1 fruit fly cellular context compared by ENCODE assay signal in the genomic region with DNA sequence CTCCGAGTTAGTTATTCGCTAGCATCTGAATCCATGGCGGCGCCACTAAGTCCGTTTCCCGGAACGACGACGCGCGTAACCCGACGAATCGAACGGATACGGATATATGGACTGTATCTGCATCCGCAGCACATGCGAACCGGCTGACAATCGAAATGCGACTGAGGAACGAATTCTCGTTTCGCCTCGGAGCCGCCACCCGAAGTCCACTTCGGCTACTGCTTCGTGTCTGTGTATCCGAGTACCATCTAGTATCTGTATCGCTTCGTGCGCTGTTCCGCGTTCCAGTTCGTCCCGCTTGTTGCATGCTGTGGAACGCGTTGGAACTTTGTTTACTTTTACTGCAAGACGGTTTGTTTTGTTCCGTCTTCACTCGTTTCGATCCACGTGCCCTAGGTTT.
TF ChIP-seq lines count a peak whose summit lies in the region.

A gene (minus strand): TSS at position 167 of the 400 bp plus-strand sequence.

TF ChIP-seq in whole organism, embryonic, 481 proteins besides CTCF, POLR2A, EP300 and RAD21 (continued from another document and continues in another):
- TF ChIP-seq hbn (GFP tag; IDR thresholded peaks at IDR 0.05; lab: Robert Waterston, UW; ENCODE audit: partially characterized antibody) = peak; percentile 45; the same call in 1 of the 2 replicates
- TF ChIP-seq tx (GFP tag; optimal IDR thresholded peaks at IDR 0.05; lab: Kevin White, UChicago) = no peak
- peak; percentile 37; the same call in 1 of the 2 replicates for TF ChIP-seq CG11247 (GFP tag; IDR thresholded peaks at IDR 0.05; lab: Robert Waterston, UW)
- peak; percentile 60; the same call in 1 of the 3 replicates for TF ChIP-seq mld (GFP tag; IDR thresholded peaks at IDR 0.05; lab: Robert Waterston, UW; ENCODE audit: partially characterized antibody)
- TF ChIP-seq grn (GFP tag; optimal IDR thresholded peaks at IDR 0.05; lab: Kevin White, UChicago) = peak; percentile 65
- peak; percentile 45 for TF ChIP-seq CG13296 (GFP tag; optimal IDR thresholded peaks at IDR 0.05; lab: Kevin White, UChicago)
- TF ChIP-seq MESR4 (GFP tag; optimal IDR thresholded peaks at IDR 0.05; lab: Kevin White, UChicago) = peak; percentile 20
- TF ChIP-seq Drgx (GFP tag; IDR thresholded peaks at IDR 0.05; lab: Robert Waterston, UW) = peak; percentile 63
- TF ChIP-seq CG34422 (GFP tag; IDR thresholded peaks at IDR 0.05; lab: Robert Waterston, UW) = peak; percentile 85; the same call in 2 of the 3 replicates
- no peak for TF ChIP-seq sisA (GFP tag; IDR thresholded peaks at IDR 0.05; lab: Robert Waterston, UW)
- peak; percentile 7 for TF ChIP-seq Dad (GFP tag; optimal IDR thresholded peaks at IDR 0.05; lab: Kevin White, UChicago)
- peak; percentile 60 for TF ChIP-seq NfI (GFP tag; optimal IDR thresholded peaks at IDR 0.05; lab: Kevin White, UChicago)
- TF ChIP-seq ftz-f1 (GFP tag; optimal IDR thresholded peaks at IDR 0.05; lab: Kevin White, UChicago) = peak; percentile 15
- peak; percentile 69 for TF ChIP-seq nom (GFP tag; optimal IDR thresholded peaks at IDR 0.05; lab: Kevin White, UChicago)
- TF ChIP-seq chinmo (GFP tag; IDR thresholded peaks at IDR 0.05; lab: Robert Waterston, UW; ENCODE audit: partially characterized antibody) = peak; percentile 98
- peak; percentile 74; the same call in 1 of the 2 replicates for TF ChIP-seq CG42726 (GFP tag; IDR thresholded peaks at IDR 0.05; lab: Robert Waterston, UW; ENCODE audit: partially characterized antibody)
- peak; percentile 70 for TF ChIP-seq CG6791 (GFP tag; IDR thresholded peaks at IDR 0.05; lab: Robert Waterston, UW; ENCODE audit: partially characterized antibody)
- TF ChIP-seq CG7987 (GFP tag; optimal IDR thresholded peaks at IDR 0.05; lab: Kevin White, UChicago) = peak; percentile 67
- peak; percentile 12 for TF ChIP-seq Bteb2 (GFP tag; optimal IDR thresholded peaks at IDR 0.05; lab: Kevin White, UChicago)
- peak; percentile 26 for TF ChIP-seq Antp (GFP tag; optimal IDR thresholded peaks at IDR 0.05; lab: Kevin White, UChicago)
- TF ChIP-seq CG5180 (GFP tag; optimal IDR thresholded peaks at IDR 0.05; lab: Kevin White, UChicago) = peak; percentile 93
- TF ChIP-seq wdn (GFP tag; IDR thresholded peaks at IDR 0.05; lab: Robert Waterston, UW) = no peak
- TF ChIP-seq Sry-δ (GFP tag; optimal IDR thresholded peaks at IDR 0.05; lab: Kevin White, UChicago) = peak; percentile 25
- no peak for TF ChIP-seq Doc3 (GFP tag; IDR thresholded peaks at IDR 0.05; lab: Robert Waterston, UW; ENCODE audit: partially characterized antibody)
- TF ChIP-seq CG7839 (tag; optimal IDR thresholded peaks at IDR 0.05; lab: Kevin White, UChicago) = peak; percentile 46
- TF ChIP-seq GATAe (GFP tag; conservative IDR thresholded peaks at IDR 0.05; lab: Robert Waterston, UW) = peak; percentile 60; the same call in 1 of the 2 replicates
- peak; percentile 53 for TF ChIP-seq CG3407 (GFP tag; optimal IDR thresholded peaks at IDR 0.05; lab: Kevin White, UChicago)
- TF ChIP-seq CG10431 (GFP tag; optimal IDR thresholded peaks at IDR 0.05; lab: Kevin White, UChicago) = no peak
- no peak for TF ChIP-seq CG7372 (GFP tag; IDR thresholded peaks at IDR 0.05; lab: Robert Waterston, UW)
- TF ChIP-seq CG6272 (GFP tag; IDR thresholded peaks at IDR 0.05; lab: Robert Waterston, UW) = peak; percentile 29; the same call in 1 of the 2 replicates
- TF ChIP-seq ac (GFP tag; optimal IDR thresholded peaks at IDR 0.05; lab: Kevin White, UChicago) = peak; percentile 44
- TF ChIP-seq CG4328 (GFP tag; optimal IDR thresholded peaks at IDR 0.05; lab: Kevin White, UChicago) = no peak
- peak; percentile 68 for TF ChIP-seq Nf-YA (GFP tag; IDR thresholded peaks at IDR 0.05; lab: Robert Waterston, UW)
- peak; percentile 51 for TF ChIP-seq CG15269 (tag; optimal IDR thresholded peaks at IDR 0.05; lab: Kevin White, UChicago)
- peak; percentile 67 for TF ChIP-seq CG11398 (GFP tag; optimal IDR thresholded peaks at IDR 0.05; lab: Kevin White, UChicago)
- TF ChIP-seq CG2875 (GFP tag; optimal IDR thresholded peaks at IDR 0.05; lab: Kevin White, UChicago) = peak; percentile 68
- TF ChIP-seq CG7357 (GFP tag; IDR thresholded peaks at IDR 0.05; lab: Robert Waterston, UW) = no peak
- TF ChIP-seq schlank (tag; optimal IDR thresholded peaks at IDR 0.05; lab: Kevin White, UChicago) = peak; percentile 41
- peak; percentile 43 for TF ChIP-seq CG15601 (tag; optimal IDR thresholded peaks at IDR 0.05; lab: Kevin White, UChicago)
- no peak for TF ChIP-seq CG17912 (GFP tag; optimal IDR thresholded peaks at IDR 0.05; lab: Kevin White, UChicago)
- TF ChIP-seq ind (GFP tag; optimal IDR thresholded peaks at IDR 0.05; lab: Kevin White, UChicago) = no peak
- TF ChIP-seq CG16813 (GFP tag; IDR thresholded peaks at IDR 0.05; lab: Robert Waterston, UW; ENCODE audit: partially characterized antibody) = peak; percentile 39; the same call in 1 of the 3 replicates
- TF ChIP-seq CHES-1-like (GFP tag; optimal IDR thresholded peaks at IDR 0.05; lab: Kevin White, UChicago) = peak; percentile 22
- TF ChIP-seq HmgZ (tag; optimal IDR thresholded peaks at IDR 0.05; lab: Kevin White, UChicago) = peak; percentile 48
- no peak for TF ChIP-seq CG3065 (GFP tag; optimal IDR thresholded peaks at IDR 0.05; lab: Kevin White, UChicago)
- TF ChIP-seq CG13624 (GFP tag; optimal IDR thresholded peaks at IDR 0.05; lab: Kevin White, UChicago) = peak; percentile 48
- TF ChIP-seq Rfx (GFP tag; IDR thresholded peaks at IDR 0.05; lab: Robert Waterston, UW) = peak; percentile 58
- TF ChIP-seq nerfin-1 (tag; optimal IDR thresholded peaks at IDR 0.05; lab: Kevin White, UChicago) = peak; percentile 80
- no peak for TF ChIP-seq prd (optimal IDR thresholded peaks at IDR 0.05; lab: Kevin White, UChicago)
- no peak for TF ChIP-seq prd (GFP tag; IDR thresholded peaks at IDR 0.05; lab: Robert Waterston, UW)
- peak; percentile 40; the same call in 1 of the 2 replicates for TF ChIP-seq CG31224 (GFP tag; IDR thresholded peaks at IDR 0.05; lab: Robert Waterston, UW)
- no peak for TF ChIP-seq TFAM (GFP tag; optimal IDR thresholded peaks at IDR 0.05; lab: Kevin White, UChicago)
- TF ChIP-seq Deaf1 (tag; optimal IDR thresholded peaks at IDR 0.05; lab: Kevin White, UChicago) = peak; percentile 100
- peak; percentile 29 for TF ChIP-seq CG3847 (GFP tag; IDR thresholded peaks at IDR 0.05; lab: Robert Waterston, UW)
- peak; percentile 22 to 63 for TF ChIP-seq Pdp1 (GFP tag; optimal IDR thresholded peaks at IDR 0.05; lab: Kevin White, UChicago)
- peak; percentile 53; the same call in 1 of the 3 replicates for TF ChIP-seq CG11456 (GFP tag; IDR thresholded peaks at IDR 0.05; lab: Robert Waterston, UW)
- TF ChIP-seq CG17385 (GFP tag; optimal IDR thresholded peaks at IDR 0.05; lab: Kevin White, UChicago) = peak; percentile 52
- TF ChIP-seq CG12942 (GFP tag; optimal IDR thresholded peaks at IDR 0.05; lab: Kevin White, UChicago) = peak; percentile 11
- peak; percentile 10 for TF ChIP-seq NC2α (GFP tag; optimal IDR thresholded peaks at IDR 0.05; lab: Kevin White, UChicago)
- TF ChIP-seq CG8765 (GFP tag; IDR thresholded peaks at IDR 0.05; lab: Robert Waterston, UW) = peak; percentile 29; the same call in 1 of the 2 replicates
- peak; percentile 34; the same call in 1 of the 3 replicates for TF ChIP-seq ken (GFP tag; IDR thresholded peaks at IDR 0.05; lab: Robert Waterston, UW)
- peak; percentile 70 for TF ChIP-seq CG4360 (GFP tag; IDR thresholded peaks at IDR 0.05; lab: Robert Waterston, UW)
- TF ChIP-seq CG9817 (tag; optimal IDR thresholded peaks at IDR 0.05; lab: Kevin White, UChicago) = no peak
- TF ChIP-seq wor (GFP tag; IDR thresholded peaks at IDR 0.05; lab: Robert Waterston, UW) = no peak
- TF ChIP-seq CG5245 (GFP tag; optimal IDR thresholded peaks at IDR 0.05; lab: Kevin White, UChicago) = peak; percentile 44
- peak; percentile 40 for TF ChIP-seq shn (GFP tag; optimal IDR thresholded peaks at IDR 0.05; lab: Kevin White, UChicago)
- peak; percentile 100 for TF ChIP-seq CG11504 (tag; optimal IDR thresholded peaks at IDR 0.05; lab: Kevin White, UChicago)
- TF ChIP-seq CG17328 (GFP tag; IDR thresholded peaks at IDR 0.05; lab: Robert Waterston, UW) = peak; percentile 67
- TF ChIP-seq CG18262 (tag; optimal IDR thresholded peaks at IDR 0.05; lab: Kevin White, UChicago) = peak; percentile 32
- TF ChIP-seq gsb-n (tag; optimal IDR thresholded peaks at IDR 0.05; lab: Kevin White, UChicago) = peak; percentile 74
- no peak for TF ChIP-seq pum (GFP tag; optimal IDR thresholded peaks at IDR 0.05; lab: Kevin White, UChicago)
- TF ChIP-seq CG17829 (tag; optimal IDR thresholded peaks at IDR 0.05; lab: Kevin White, UChicago) = peak; percentile 66
- TF ChIP-seq cwo (GFP tag; optimal IDR thresholded peaks at IDR 0.05; lab: Kevin White, UChicago) = peak; percentile 9
- peak; percentile 33; the same call in 1 of the 2 replicates for TF ChIP-seq Scr (GFP tag; IDR thresholded peaks at IDR 0.05; lab: Robert Waterston, UW; ENCODE audit: partially characterized antibody)
- TF ChIP-seq Oaz (GFP tag; IDR thresholded peaks at IDR 0.05; lab: Robert Waterston, UW) = no peak
- TF ChIP-seq bowl (GFP tag; IDR thresholded peaks at IDR 0.05; lab: Robert Waterston, UW) = peak; percentile 60; the same call in 1 of the 2 replicates
- no peak for TF ChIP-seq CG31388 (GFP tag; optimal IDR thresholded peaks at IDR 0.05; lab: Kevin White, UChicago)
- peak; percentile 31 for TF ChIP-seq D (optimal IDR thresholded peaks at IDR 0.05; lab: Kevin White, UChicago)
- peak; percentile 16 for TF ChIP-seq D (GFP tag; optimal IDR thresholded peaks at IDR 0.05; lab: Kevin White, UChicago)
- no peak; the same call in 1 of the 2 replicates for TF ChIP-seq Dref (GFP tag; IDR thresholded peaks at IDR 0.05; lab: Robert Waterston, UW)
- 0 out of 3 replicates have a peak, but pooled peaks have one; percentile 9 for TF ChIP-seq Optix (GFP tag; IDR thresholded peaks at IDR 0.05; lab: Robert Waterston, UW)
- TF ChIP-seq zen (tag; optimal IDR thresholded peaks at IDR 0.05; lab: Kevin White, UChicago) = peak; percentile 13
- TF ChIP-seq Dbx (GFP tag; IDR thresholded peaks at IDR 0.05; lab: Robert Waterston, UW) = peak; percentile 63; the same call in 2 of the 3 replicates
- TF ChIP-seq CG15479 (GFP tag; optimal IDR thresholded peaks at IDR 0.05; lab: Kevin White, UChicago) = peak; percentile 97
- no peak for TF ChIP-seq CG6683 (GFP tag; optimal IDR thresholded peaks at IDR 0.05; lab: Kevin White, UChicago)
- TF ChIP-seq ERR (GFP tag; optimal IDR thresholded peaks at IDR 0.05; lab: Kevin White, UChicago) = peak; percentile 71
- peak; percentile 49 for TF ChIP-seq CG33557 (GFP tag; optimal IDR thresholded peaks at IDR 0.05; lab: Kevin White, UChicago)
- no peak for TF ChIP-seq Ravus (GFP tag; IDR thresholded peaks at IDR 0.05; lab: Robert Waterston, UW)
- TF ChIP-seq Jarid2 (GFP tag; optimal IDR thresholded peaks at IDR 0.05; lab: Kevin White, UChicago) = peak; percentile 100
- TF ChIP-seq zf30C (GFP tag; optimal IDR thresholded peaks at IDR 0.05; lab: Kevin White, UChicago) = peak; percentile 15
- no peak for TF ChIP-seq sens-2 (GFP tag; IDR thresholded peaks at IDR 0.05; lab: Robert Waterston, UW)
- TF ChIP-seq otp (GFP tag; IDR thresholded peaks at IDR 0.05; lab: Robert Waterston, UW) = peak; percentile 62; the same call in 1 of the 3 replicates
- TF ChIP-seq CG1647 (GFP tag; optimal IDR thresholded peaks at IDR 0.05; lab: Kevin White, UChicago) = peak; percentile 13
- peak; percentile 34; the same call in 1 of the 2 replicates for TF ChIP-seq ranshi (GFP tag; IDR thresholded peaks at IDR 0.05; lab: Robert Waterston, UW)
- TF ChIP-seq Hmx (GFP tag; optimal IDR thresholded peaks at IDR 0.05; lab: Kevin White, UChicago) = no peak
- peak in 1 of 2 experiments; percentile 22 for TF ChIP-seq chif (GFP tag; optimal IDR thresholded peaks at IDR 0.05; lab: Kevin White, UChicago)
- peak; percentile 20 for TF ChIP-seq bcd (GFP tag; optimal IDR thresholded peaks at IDR 0.05; lab: Kevin White, UChicago)
- TF ChIP-seq ATbp (GFP tag; optimal IDR thresholded peaks at IDR 0.05; lab: Kevin White, UChicago) = peak; percentile 33
- TF ChIP-seq CG17359 (tag; optimal IDR thresholded peaks at IDR 0.05; lab: Kevin White, UChicago) = peak; percentile 46
- TF ChIP-seq CG10979 (tag; optimal IDR thresholded peaks at IDR 0.05; lab: Kevin White, UChicago) = peak; percentile 33
- peak; percentile 47; the same call in 2 of the 3 replicates for TF ChIP-seq HLH4C (GFP tag; IDR thresholded peaks at IDR 0.05; lab: Robert Waterston, UW; ENCODE audit: partially characterized antibody)
- peak; percentile 58 for TF ChIP-seq Nf-YB (GFP tag; optimal IDR thresholded peaks at IDR 0.05; lab: Kevin White, UChicago)
- TF ChIP-seq CG3726 (GFP tag; IDR thresholded peaks at IDR 0.05; lab: Robert Waterston, UW) = no peak
- TF ChIP-seq Side (GFP tag; optimal IDR thresholded peaks at IDR 0.05; lab: Kevin White, UChicago) = peak; percentile 9
- peak; percentile 96 for TF ChIP-seq Med (GFP tag; lab: Kevin White, UChicago)
- TF ChIP-seq BtbVII (GFP tag; optimal IDR thresholded peaks at IDR 0.05; lab: Kevin White, UChicago) = peak; percentile 70
- TF ChIP-seq CG15011 (GFP tag; optimal IDR thresholded peaks at IDR 0.05; lab: Kevin White, UChicago) = no peak
- TF ChIP-seq CG14667 (GFP tag; IDR thresholded peaks at IDR 0.05; lab: Robert Waterston, UW) = no peak
- TF ChIP-seq sug (tag; optimal IDR thresholded peaks at IDR 0.05; lab: Kevin White, UChicago) = peak; percentile 60
- peak; percentile 31 for TF ChIP-seq CG10267 (tag; optimal IDR thresholded peaks at IDR 0.05; lab: Kevin White, UChicago)
- no peak for TF ChIP-seq ab (GFP tag; optimal IDR thresholded peaks at IDR 0.05; lab: Kevin White, UChicago)
- peak; percentile 65 for TF ChIP-seq Adf1 (GFP tag; IDR thresholded peaks at IDR 0.05; lab: Robert Waterston, UW)
- peak; percentile 59 for TF ChIP-seq CG12219 (GFP tag; optimal IDR thresholded peaks at IDR 0.05; lab: Kevin White, UChicago)
- peak; percentile 26; the same call in 1 of the 2 replicates for TF ChIP-seq MBD-R2 (GFP tag; IDR thresholded peaks at IDR 0.05; lab: Robert Waterston, UW)
- TF ChIP-seq pb (GFP tag; optimal IDR thresholded peaks at IDR 0.05; lab: Kevin White, UChicago) = peak; percentile 46
- TF ChIP-seq Hand (GFP tag; optimal IDR thresholded peaks at IDR 0.05; lab: Kevin White, UChicago) = peak; percentile 1
- TF ChIP-seq kah (GFP tag; optimal IDR thresholded peaks at IDR 0.05; lab: Kevin White, UChicago) = peak; percentile 64
- TF ChIP-seq CoRest (tag; optimal IDR thresholded peaks at IDR 0.05; lab: Kevin White, UChicago) = peak; percentile 10
- peak; percentile 55 for TF ChIP-seq CG1603 (tag; optimal IDR thresholded peaks at IDR 0.05; lab: Kevin White, UChicago)
- no peak for TF ChIP-seq cas (GFP tag; IDR thresholded peaks at IDR 0.05; lab: Robert Waterston, UW)
- peak; percentile 81 for TF ChIP-seq mirr (GFP tag; optimal IDR thresholded peaks at IDR 0.05; lab: Kevin White, UChicago)
- TF ChIP-seq zfh2 (GFP tag; optimal IDR thresholded peaks at IDR 0.05; lab: Kevin White, UChicago) = no peak
